Worm (Caenorhabditis elegans): ENCODE measurements around the gene ugt-35.

The ugt-35 gene

ce11 chrV:10661417-10661945 lies 7.4 kb upstream of the ugt-35 start, which contains the start of gene sqv-4:
Gene sqv-4 (minus strand): TSS chrV:10661467.
- TF ChIP-seq C08G9.2 (tag; optimal IDR thresholded peaks at IDR 0.05) (no peak), pax-1 (tag; optimal IDR thresholded peaks at IDR 0.05) (no peak), hlh-15 (tag; optimal IDR thresholded peaks at IDR 0.05) (no peak)

ce11 chrV:10659343-10659742 lies 5.3 kb upstream of the ugt-35 start:
- TF ChIP-seq K09A11.1 (tag; optimal IDR thresholded peaks at IDR 0.05; ENCODE audit: insufficient read depth) (no peak), ceh-9 (tag; optimal IDR thresholded peaks at IDR 0.05) (no peak), sdc-2 (tag; optimal IDR thresholded peaks at IDR 0.05) (no peak), hlh-15 (tag; optimal IDR thresholded peaks at IDR 0.05) (no peak), nfya-1 (tag; optimal IDR thresholded peaks at IDR 0.05) (no peak), fkh-10 (GFP tag; optimal IDR thresholded peaks at IDR 0.05) (no peak), nhr-232 (tag; optimal IDR thresholded peaks at IDR 0.05) (no peak), F13H6.1 (tag; optimal IDR thresholded peaks at IDR 0.05) (no peak), ahr-1 (tag; optimal IDR thresholded peaks at IDR 0.05) (no peak), hlh-13 (GFP tag; optimal IDR thresholded peaks at IDR 0.05) (no peak), sox-2 (GFP tag; IDR thresholded peaks at IDR 0.05) (no peak), sox-4 (tag; optimal IDR thresholded peaks at IDR 0.05) (no peak), lim-6 (tag; optimal IDR thresholded peaks at IDR 0.05) (no peak), pha-2 (tag; optimal IDR thresholded peaks at IDR 0.05) (no peak), fkh-6 (tag; optimal IDR thresholded peaks at IDR 0.05) (no peak), rnt-1 (tag; optimal IDR thresholded peaks at IDR 0.05) (no peak), ceh-45 (GFP tag; IDR thresholded peaks at IDR 0.05) (no peak), syd-9 (tag; optimal IDR thresholded peaks at IDR 0.05) (no peak), npax-4 (tag; optimal IDR thresholded peaks at IDR 0.05) (no peak)

ce11 chrV:10657959-10658358 lies 3.9 kb upstream of the ugt-35 start, which contains the start of gene tut-2:
Gene tut-2 (plus strand): TSS chrV:10658235.
- TF ChIP-seq nfya-1 (tag; optimal IDR thresholded peaks at IDR 0.05) (peak; percentile 30), che-1 (tag; optimal IDR thresholded peaks at IDR 0.05) (no peak)

ce11 chrV:10656958-10657357 lies 2.9 kb upstream of the ugt-35 start, which contains the start of gene ugt-34:
Gene ugt-34 (minus strand): TSS chrV:10656978.
- TF ChIP-seq ceh-30 (tag; optimal IDR thresholded peaks at IDR 0.05) (peak; percentile 22), fkh-10 (GFP tag; optimal IDR thresholded peaks at IDR 0.05) (no peak), pros-1 (tag; optimal IDR thresholded peaks at IDR 0.05) (no peak), ceh-24 (tag; optimal IDR thresholded peaks at IDR 0.05) (no peak), hlh-8 (tag; optimal IDR thresholded peaks at IDR 0.05) (no peak), pax-1 (tag; optimal IDR thresholded peaks at IDR 0.05) (no peak)

- TF ChIP-seq pros-1 (tag; optimal IDR thresholded peaks at IDR 0.05), result no peak
- no peak for TF ChIP-seq ceh-6 (GFP tag; optimal IDR thresholded peaks at IDR 0.05)
- no peak for TF ChIP-seq C38D4.7 (GFP tag; optimal IDR thresholded peaks at IDR 0.05)
Observed at ce11 chrV:10648146-10648545, 5.9 kb downstream of the ugt-35 start, which contains the start of gene aqp-6. Gene aqp-6 (plus strand): TSS chrV:10648446.

- TF ChIP-seq elt-2 (tag; optimal IDR thresholded peaks at IDR 0.05), result no peak
- no peak for TF ChIP-seq ceh-18 (tag; optimal IDR thresholded peaks at IDR 0.05)
- no peak for TF ChIP-seq ref-2 (tag; optimal IDR thresholded peaks at IDR 0.05)
- no peak for TF ChIP-seq dmd-4 (tag; optimal IDR thresholded peaks at IDR 0.05; ENCODE audit: borderline replicate concordance)
- TF ChIP-seq npax-4 (tag; optimal IDR thresholded peaks at IDR 0.05), result no peak
- TF ChIP-seq mec-3 (tag; optimal IDR thresholded peaks at IDR 0.05; ENCODE audit: borderline replicate concordance), result no peak
- no peak for TF ChIP-seq pqm-1 (tag; optimal IDR thresholded peaks at IDR 0.05)
- TF ChIP-seq pha-4 (tag; optimal IDR thresholded peaks at IDR 0.05), result no peak
- no peak for TF ChIP-seq ttx-3 (tag; optimal IDR thresholded peaks at IDR 0.05)
Observed at ce11 chrV:10647043-10647611, 6.9 kb downstream of the ugt-35 start, which contains the start of the genes C32C4.3 and C32C4.16. Gene C32C4.3 (minus strand): TSS chrV:10647143. Gene C32C4.16 (plus strand): TSS chrV:10647561.

All from whole organism, late embryonic.